Fruit fly (Drosophila melanogaster) Kc167 (cell line): ENCODE measurements around the gene SrpRbeta.

Source experiments
- Sin3A ChIP-seq: fragments of >200 bp; optimal IDR thresholded peaks from 2 replicates; lab custom pipeline; 2018; ENCODE audit warnings: missing external identifiers
- insv ChIP-seq: fragments of >200 bp; optimal IDR thresholded peaks from 3 replicates; lab custom pipeline; 2018; ENCODE audit warnings: missing external identifiers
- psq ChIP-seq: fragments of >200 bp; optimal IDR thresholded peaks from 2 replicates; lab custom pipeline; 2017; ENCODE audit warnings: missing external identifiers
- ttk ChIP-seq: sonication (Bioruptor generic); optimal IDR thresholded peaks from 2 replicates; lab custom pipeline; 2017; ENCODE audit warnings: missing external identifiers

DNA sequence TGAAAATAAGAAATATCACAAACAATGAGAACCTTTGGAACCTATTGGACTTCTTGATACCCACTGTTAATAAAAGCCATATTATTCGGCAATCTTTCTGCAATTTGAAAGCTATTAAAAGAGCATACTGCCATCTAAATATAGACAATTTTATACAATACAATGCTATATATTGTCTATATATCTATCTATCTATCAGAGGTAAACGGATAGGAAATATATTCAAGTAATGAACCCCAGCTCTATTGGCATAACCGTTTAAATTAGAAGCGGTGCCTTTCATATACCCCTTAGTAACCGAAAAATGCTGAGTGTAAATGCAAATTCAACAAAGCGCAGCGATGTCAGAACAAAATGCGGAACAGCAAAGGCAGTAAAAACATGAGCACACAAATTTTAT, 43.8 kb upstream of the SrpRbeta start:
- no peak for TF ChIP-seq psq (lab: Kevin White, UChicago)
- no peak for TF ChIP-seq ttk (lab: Kevin White, UChicago)
- no peak for TF ChIP-seq insv
- no peak for TF ChIP-seq Sin3A (lab: Kevin White, UChicago)
